Worm (Caenorhabditis elegans): ENCODE results near the gene irld-19.

- TF ChIP-seq aly-2 (tag; optimal IDR thresholded peaks at IDR 0.05) (no peak), nhr-76 (tag; optimal IDR thresholded peaks at IDR 0.05) (no peak), nhr-28 (tag; optimal IDR thresholded peaks at IDR 0.05) (no peak), mdl-1 (tag; optimal IDR thresholded peaks at IDR 0.05) (no peak), elt-3 (tag; optimal IDR thresholded peaks at IDR 0.05) (no peak), egl-5 (tag; optimal IDR thresholded peaks at IDR 0.05) (no peak), lin-15B (tag; optimal IDR thresholded peaks at IDR 0.05) (no peak), nhr-11 (tag; optimal IDR thresholded peaks at IDR 0.05) (no peak)
Observed at ce11 chrIII:12713862-12714261, 50.3 kb downstream of the irld-19 start.

Data from whole organism, L3 larva.